Fruit fly (Drosophila melanogaster) whole organism, embryonic: Measurements from ENCODE around the gene CG14913.

Experiments
- Asciz ChIP-seq: fragments of 200-800 bp; sonication (Bioruptor generic); optimal IDR thresholded peaks from 2 replicates; lab custom pipeline; 2017; ENCODE audit warnings: missing biosample characterization, mild to moderate bottlenecking, missing genetic modification characterization, missing genetic modification reagents
- Bgb ChIP-seq: fragments of 200-800 bp; sonication (Bioruptor generic); IDR thresholded peaks from 2 replicates; pipeline ENCODE4 v1.3.6; 2022; ENCODE audit warnings: missing biosample characterization, missing genetic modification characterization; ENCODE audit not compliant: partially characterized antibody
- CG10147 ChIP-seq: fragments of 200-800 bp; sonication (Bioruptor generic); optimal IDR thresholded peaks from 2 replicates; lab custom pipeline; 2019; ENCODE audit warnings: missing biosample characterization, mild to moderate bottlenecking, missing genetic modification characterization, moderate library complexity
- CG10267 ChIP-seq: fragments of 200-800 bp; sonication (Bioruptor generic); optimal IDR thresholded peaks from 2 replicates; lab custom pipeline; 2018; ENCODE audit warnings: missing biosample characterization, mild to moderate bottlenecking, missing genetic modification characterization, moderate library complexity
- CG10462 ChIP-seq: fragments of 200-800 bp; sonication (Bioruptor generic); optimal IDR thresholded peaks from 2 replicates; lab custom pipeline; 2016; ENCODE audit warnings: missing biosample characterization, missing genetic modification characterization
- CG10565 ChIP-seq: fragments of 200-800 bp; sonication (Bioruptor generic); optimal IDR thresholded peaks from 3 replicates; lab custom pipeline; 2016; ENCODE audit warnings: missing biosample characterization, mild to moderate bottlenecking, missing genetic modification characterization
- CG11456 ChIP-seq: fragments of 200-800 bp; sonication (Bioruptor generic); IDR thresholded peaks from 3 replicates; pipeline ENCODE4 v1.3.6; 2022; ENCODE audit warnings: missing biosample characterization, missing genetic modification characterization
- CG1529 ChIP-seq: fragments of 200-800 bp; sonication (Bioruptor generic); optimal IDR thresholded peaks from 3 replicates; lab custom pipeline; 2018; ENCODE audit warnings: missing biosample characterization, missing genetic modification characterization
- CG15514 ChIP-seq: fragments of 200-800 bp; sonication (Bioruptor generic); optimal IDR thresholded peaks from 3 replicates; lab custom pipeline; 2017; ENCODE audit warnings: missing biosample characterization, missing genetic modification characterization, mild to moderate bottlenecking, moderate library complexity, missing genetic modification reagents
- CG15601 ChIP-seq: fragments of 200-800 bp; sonication (Bioruptor generic); optimal IDR thresholded peaks from 3 replicates; lab custom pipeline; 2019; ENCODE audit warnings: missing biosample characterization, mild to moderate bottlenecking, missing genetic modification characterization, moderate library complexity
- CG17568 ChIP-seq: fragments of 200-800 bp; sonication (Bioruptor generic); optimal IDR thresholded peaks from 2 replicates; lab custom pipeline; 2018; ENCODE audit warnings: missing biosample characterization, mild to moderate bottlenecking, missing genetic modification characterization, moderate library complexity
- CG17802 ChIP-seq: fragments of 200-800 bp; sonication (Bioruptor generic); optimal IDR thresholded peaks from 2 replicates; lab custom pipeline; 2018; ENCODE audit warnings: missing biosample characterization, mild to moderate bottlenecking, missing genetic modification characterization, moderate library complexity
- CG2116 ChIP-seq: fragments of 200-800 bp; sonication (Bioruptor generic); optimal IDR thresholded peaks from 3 replicates; lab custom pipeline; 2018; ENCODE audit warnings: missing biosample characterization, mild to moderate bottlenecking, missing genetic modification characterization
- CG30020 ChIP-seq: fragments of 200-800 bp; optimal IDR thresholded peaks from 2 replicates; lab custom pipeline; 2019; ENCODE audit warnings: missing biosample characterization, mild to moderate bottlenecking, missing genetic modification characterization, moderate library complexity
- CG31441 ChIP-seq: fragments of 200-800 bp; sonication (Bioruptor generic); IDR thresholded peaks from 2 replicates; pipeline ENCODE4 v1.3.6; 2022; ENCODE audit warnings: missing biosample characterization, missing genetic modification characterization
- CG3281 ChIP-seq: fragments of 200-800 bp; sonication (Bioruptor generic); optimal IDR thresholded peaks from 3 replicates; lab custom pipeline; 2017; ENCODE audit warnings: missing biosample characterization, mild to moderate bottlenecking, missing genetic modification characterization
- CG42726 ChIP-seq: fragments of 200-800 bp; sonication (Bioruptor generic); IDR thresholded peaks from 2 replicates; pipeline ENCODE4 v1.3.6; 2022; ENCODE audit warnings: missing biosample characterization, missing genetic modification characterization; ENCODE audit not compliant: partially characterized antibody
- CG4617 ChIP-seq: fragments of 200-800 bp; sonication (Bioruptor generic); optimal IDR thresholded peaks from 3 replicates; lab custom pipeline; 2016; ENCODE audit warnings: missing biosample characterization, missing genetic modification characterization, borderline replicate concordance
- CG7271 ChIP-seq: fragments of 200-800 bp; sonication (Bioruptor generic); optimal IDR thresholded peaks from 2 replicates; lab custom pipeline; 2018; ENCODE audit warnings: missing biosample characterization, mild to moderate bottlenecking, missing genetic modification characterization, moderate library complexity
- CG7928 ChIP-seq: fragments of 200-800 bp; sonication (Bioruptor generic); optimal IDR thresholded peaks from 2 replicates; lab custom pipeline; 2017; ENCODE audit warnings: missing biosample characterization, mild to moderate bottlenecking, missing genetic modification characterization
- CG7963 ChIP-seq: fragments of 200-800 bp; sonication (Bioruptor generic); IDR thresholded peaks from 3 replicates; pipeline ENCODE4 v1.3.6; 2022; ENCODE audit warnings: missing biosample characterization, missing genetic modification characterization; ENCODE audit not compliant: partially characterized antibody
- CG9727 ChIP-seq: fragments of 200-800 bp; sonication (Bioruptor generic); optimal IDR thresholded peaks from 3 replicates; lab custom pipeline; 2017; ENCODE audit warnings: missing biosample characterization, mild to moderate bottlenecking, missing genetic modification characterization
- Dll ChIP-seq: fragments of 200-800 bp; sonication (Bioruptor generic); IDR thresholded peaks from 4 replicates; pipeline ENCODE4 v1.3.6; 2022; ENCODE audit warnings: missing biosample characterization, missing genetic modification characterization; ENCODE audit not compliant: partially characterized antibody
- Doc3 ChIP-seq: fragments of 200-800 bp; sonication (Bioruptor generic); IDR thresholded peaks from 3 replicates; pipeline ENCODE4 v1.3.6; 2022; ENCODE audit warnings: missing biosample characterization, missing genetic modification characterization; ENCODE audit not compliant: partially characterized antibody
- Dp ChIP-seq: fragments of 200-800 bp; sonication (Bioruptor generic); optimal IDR thresholded peaks from 2 replicates; lab custom pipeline; 2018; ENCODE audit warnings: missing biosample characterization, mild to moderate bottlenecking, missing genetic modification characterization, moderate library complexity
- Eip74EF ChIP-seq, 2 experiments: fragments of 200-800 bp in 1 of 2; fragments of >200 bp in 1 of 2; sonication (Bioruptor generic) in 1 of 2; optimal IDR thresholded peaks; 2 replicates each; lab custom pipeline; 2017 to 2019; ENCODE audit warnings: missing biosample characterization in 2 of 2, missing genetic modification characterization in 2 of 2, mild to moderate bottlenecking in 1 of 2, moderate library complexity in 1 of 2
- Elba2 ChIP-seq: fragments of 200-800 bp; sonication (Bioruptor generic); optimal IDR thresholded peaks from 3 replicates; lab custom pipeline; 2016; ENCODE audit warnings: missing biosample characterization, missing genetic modification characterization
- Ets65A ChIP-seq: fragments of 200-800 bp; sonication (Bioruptor generic); peaks from one replicate; lab custom pipeline; 2016; ENCODE audit warnings: missing biosample characterization, missing genetic modification characterization
- Hr3 ChIP-seq: fragments of 200-800 bp; sonication (Bioruptor generic); optimal IDR thresholded peaks from 3 replicates; lab custom pipeline; 2016; ENCODE audit warnings: missing biosample characterization, missing genetic modification characterization
- MESR4 ChIP-seq: fragments of 200-800 bp; sonication (Bioruptor generic); optimal IDR thresholded peaks from 2 replicates; lab custom pipeline; 2018; ENCODE audit warnings: missing biosample characterization, mild to moderate bottlenecking, missing genetic modification characterization, moderate library complexity
- Med ChIP-seq: fragments of 200-800 bp; sonication (Bioruptor generic); peaks from one replicate; lab custom pipeline; 2016; ENCODE audit warnings: missing biosample characterization, missing genetic modification characterization, mild to moderate bottlenecking, inconsistent platforms, moderate library complexity
- Nf-YB ChIP-seq: fragments of 200-800 bp; sonication (Bioruptor generic); optimal IDR thresholded peaks from 3 replicates; lab custom pipeline; 2019; ENCODE audit warnings: missing biosample characterization, mild to moderate bottlenecking, missing genetic modification characterization, moderate library complexity
- Nf-YC ChIP-seq: fragments of 200-800 bp; optimal IDR thresholded peaks from 3 replicates; lab custom pipeline; 2019; ENCODE audit warnings: missing biosample characterization, mild to moderate bottlenecking, missing genetic modification characterization, moderate library complexity
- Oaz ChIP-seq: fragments of 200-800 bp; sonication (Bioruptor generic); IDR thresholded peaks from 2 replicates; pipeline ENCODE4 v1.3.6; 2022; ENCODE audit warnings: missing biosample characterization, missing genetic modification characterization
- Pdp1 ChIP-seq, 2 experiments: fragments of 200-800 bp; sonication (Bioruptor generic); optimal IDR thresholded peaks; 3 replicates each; lab custom pipeline; 2016; ENCODE audit warnings: missing biosample characterization in 2 of 2, missing genetic modification characterization in 2 of 2, mild to moderate bottlenecking in 1 of 2, moderate library complexity in 1 of 2
- Spps ChIP-seq: fragments of 200-800 bp; sonication (Bioruptor generic); optimal IDR thresholded peaks from 2 replicates; lab custom pipeline; 2018; ENCODE audit warnings: missing biosample characterization, mild to moderate bottlenecking, missing genetic modification characterization
- bbx ChIP-seq: fragments of 200-800 bp; sonication (Bioruptor generic); IDR thresholded peaks from 2 replicates; pipeline ENCODE4 v1.3.6; 2022; ENCODE audit warnings: missing biosample characterization, missing genetic modification characterization; ENCODE audit not compliant: partially characterized antibody
- da ChIP-seq: fragments of 200-800 bp; sonication (Bioruptor generic); optimal IDR thresholded peaks from 2 replicates; lab custom pipeline; 2016; ENCODE audit warnings: missing biosample characterization, missing genetic modification characterization
- fd3F ChIP-seq: fragments of 200-800 bp; sonication (Bioruptor generic); optimal IDR thresholded peaks from 2 replicates; lab custom pipeline; 2018; ENCODE audit warnings: missing biosample characterization, mild to moderate bottlenecking, missing genetic modification characterization, moderate library complexity
- gfzf ChIP-seq: fragments of 200-800 bp; sonication (Bioruptor generic); optimal IDR thresholded peaks from 2 replicates; lab custom pipeline; 2016; ENCODE audit warnings: missing biosample characterization, mild to moderate bottlenecking, missing genetic modification characterization, moderate library complexity
- grau ChIP-seq: fragments of 200-800 bp; optimal IDR thresholded peaks from 3 replicates; lab custom pipeline; 2019; ENCODE audit warnings: missing biosample characterization, mild to moderate bottlenecking, missing genetic modification characterization, moderate library complexity
- pb ChIP-seq: fragments of 200-800 bp; sonication (Bioruptor generic); optimal IDR thresholded peaks from 3 replicates; lab custom pipeline; 2016; ENCODE audit warnings: missing biosample characterization, missing genetic modification characterization
- pzg ChIP-seq: fragments of 200-800 bp; sonication (Bioruptor generic); optimal IDR thresholded peaks from 3 replicates; lab custom pipeline; 2018; ENCODE audit warnings: missing biosample characterization, mild to moderate bottlenecking, missing genetic modification characterization, moderate library complexity
- sens-2 ChIP-seq: fragments of 200-800 bp; sonication (Bioruptor generic); IDR thresholded peaks from 2 replicates; pipeline ENCODE4 v1.3.6; 2022; ENCODE audit warnings: missing biosample characterization, missing genetic modification characterization
- sna ChIP-seq: fragments of 200-800 bp; sonication (Bioruptor generic); IDR thresholded peaks from 2 replicates; pipeline ENCODE4 v1.3.6; 2022; ENCODE audit warnings: missing biosample characterization, missing genetic modification characterization; ENCODE audit not compliant: partially characterized antibody
- tll ChIP-seq, 2 experiments: fragments of 200-800 bp in 1 of 2; fragments of >200 bp in 1 of 2; sonication (Bioruptor generic) in 1 of 2; optimal IDR thresholded peaks; 2 replicates each; lab custom pipeline; 2017 to 2019; ENCODE audit warnings: missing biosample characterization in 2 of 2, missing genetic modification characterization in 2 of 2, mild to moderate bottlenecking in 1 of 2, moderate library complexity in 1 of 2
- twi ChIP-seq: fragments of 200-800 bp; optimal IDR thresholded peaks from 2 replicates; lab custom pipeline; 2019; ENCODE audit warnings: missing biosample characterization, mild to moderate bottlenecking, missing genetic modification characterization, moderate library complexity

CG14913 gene

DNA sequence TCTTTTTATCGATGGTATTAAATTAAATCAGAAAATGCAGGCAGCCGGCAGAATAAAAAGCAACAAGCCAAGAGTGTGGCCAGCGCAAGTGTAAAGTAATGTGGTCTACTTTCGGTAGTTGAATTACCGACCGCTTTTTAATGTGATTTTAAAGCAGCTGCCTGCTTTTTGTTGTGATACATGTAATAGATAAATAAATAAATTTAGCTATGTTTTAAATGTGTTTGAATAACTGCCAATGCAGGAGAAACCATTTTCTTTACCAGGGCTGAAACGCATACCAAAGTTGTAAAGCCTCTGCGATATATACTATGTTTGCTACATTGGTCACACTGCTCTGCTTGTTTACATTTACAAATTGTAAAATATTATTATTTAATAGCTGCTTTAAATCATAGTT lies 46.7 kb upstream of the CG14913 start, which contains the start of the genes Tmem214 and YL-1 (continued):
- TF ChIP-seq CG10267 (tag; lab: Kevin White, UChicago) (peak; percentile 46), CG7928 (peak; percentile 91), CG9727 (GFP tag; lab: Kevin White, UChicago) (peak; percentile 7), Nf-YB (no peak), CG3281 (GFP tag; lab: Kevin White, UChicago) (peak; percentile 42), CG42726 (GFP tag; lab: Robert Waterston, UW) (0 out of 2 replicates have a peak, but pooled peaks have one; percentile 6), CG4617 (GFP tag; lab: Kevin White, UChicago) (peak; percentile 95), Elba2 (GFP tag; lab: Kevin White, UChicago) (peak; percentile 64), bbx (GFP tag; lab: Robert Waterston, UW) (peak; percentile 15; the same call in 1 of the 2 replicates), CG11456 (GFP tag; lab: Robert Waterston, UW) (no peak), pzg (GFP tag; lab: Kevin White, UChicago) (peak; percentile 77), Oaz (GFP tag; lab: Robert Waterston, UW) (no peak), CG7271 (tag; lab: Kevin White, UChicago) (no peak), sens-2 (GFP tag; lab: Robert Waterston, UW) (no peak), Pdp1 (GFP tag; optimal IDR thresholded peaks at IDR 0.05; lab: Kevin White, UChicago) (peak in 1 of 2 experiments; percentile 51), Doc3 (no peak; the same call in 2 of the 3 replicates), sna (GFP tag; lab: Robert Waterston, UW) (peak; percentile 57; the same call in 1 of the 2 replicates), pb (GFP tag; lab: Kevin White, UChicago) (no peak), CG17568 (GFP tag; lab: Kevin White, UChicago) (no peak), Dp (peak; percentile 49), CG30020 (tag; lab: Kevin White, UChicago) (peak; percentile 53), CG15514 (GFP tag; lab: Kevin White, UChicago) (peak; percentile 28), Med (GFP tag; lab: Kevin White, UChicago) (peak; percentile 61), Eip74EF (GFP tag; optimal IDR thresholded peaks at IDR 0.05; lab: Kevin White, UChicago) (no peak), CG2116 (GFP tag; lab: Kevin White, UChicago) (peak; percentile 45), gfzf (GFP tag; lab: Kevin White, UChicago) (peak; percentile 81), CG10147 (GFP tag; lab: Kevin White, UChicago) (peak; percentile 6), CG17802 (tag; lab: Kevin White, UChicago) (no peak), CG1529 (GFP tag; lab: Kevin White, UChicago) (no peak), tll (GFP tag; optimal IDR thresholded peaks at IDR 0.05; lab: Kevin White, UChicago) (no peak), Nf-YC (peak; percentile 44), da (GFP tag; lab: Kevin White, UChicago) (no peak), Asciz (GFP tag; lab: Kevin White, UChicago) (no peak), Dll (peak; percentile 62; the same call in 1 of the 4 replicates), CG15601 (tag; lab: Kevin White, UChicago) (peak; percentile 2), Spps (tag; lab: Kevin White, UChicago) (no peak), MESR4 (GFP tag; lab: Kevin White, UChicago) (peak; percentile 22), CG10462 (GFP tag; lab: Kevin White, UChicago) (no peak), CG31441 (0 out of 2 replicates have a peak, but pooled peaks have one; percentile 9), grau (tag; lab: Kevin White, UChicago) (peak; percentile 11), Bgb (peak; percentile 42), Hr3 (GFP tag; lab: Kevin White, UChicago) (no peak), Ets65A (GFP tag; lab: Kevin White, UChicago) (peak; percentile 86), CG7963 (0 out of 3 replicates have a peak, but pooled peaks have one; percentile 23), twi (tag; lab: Kevin White, UChicago) (peak; percentile 3), fd3F (GFP tag; lab: Kevin White, UChicago) (no peak), CG10565 (no peak)
- TF ChIP-seq, all 482 proteins: peak for 80
